Worm (Caenorhabditis elegans) whole organism, L4 larva: ENCODE data around the gene nsy-1.

Experiments
- F10B5.3 ChIP-seq: sonication (generic microtip); optimal IDR thresholded peaks from 2 replicates; lab custom pipeline; 2016; ENCODE audit warnings: mild to moderate bottlenecking, missing genetic modification characterization, missing compliant biosample characterization
- F37D6.2 ChIP-seq: sonication (generic microtip); optimal IDR thresholded peaks from 2 replicates; lab custom pipeline; 2016; ENCODE audit warnings: mild to moderate bottlenecking, missing genetic modification characterization, missing compliant biosample characterization
- F44E2.7 ChIP-seq: fragments of 200-800 bp; sonication (Bioruptor generic); IDR thresholded peaks from 2 replicates; pipeline ENCODE4 v2.1.2; 2022; ENCODE audit warnings: missing genetic modification characterization, missing compliant biosample characterization
- F49E8.2 ChIP-seq: sonication (generic microtip); optimal IDR thresholded peaks from 2 replicates; lab custom pipeline; 2016; ENCODE audit warnings: missing compliant biosample characterization, mild to moderate bottlenecking, missing genetic modification characterization, borderline replicate concordance
- R02D3.7 ChIP-seq: fragments of 150-350 bp; sonication (generic microtip); optimal IDR thresholded peaks from 3 replicates; lab custom pipeline; 2014; ENCODE audit warnings: missing biosample characterization, missing genetic modification characterization
- Y105C5A.15 ChIP-seq: fragments of 200-800 bp; sonication (Bioruptor generic); IDR thresholded peaks from 2 replicates; pipeline ENCODE4 v1.3.6; 2022; ENCODE audit warnings: missing genetic modification characterization, missing compliant biosample characterization
- Y48G9A.11 ChIP-seq: fragments of 200-800 bp; sonication (Bioruptor generic); IDR thresholded peaks from 2 replicates; pipeline ENCODE4 v1.3.6; 2022; ENCODE audit warnings: missing genetic modification reagents, missing genetic modification characterization, missing compliant biosample characterization
- ZK337.2 ChIP-seq: fragments of 200-800 bp; sonication (Bioruptor generic); IDR thresholded peaks from 2 replicates; pipeline ENCODE4 v1.3.6; 2022; ENCODE audit warnings: missing genetic modification reagents, missing genetic modification characterization, missing compliant biosample characterization
- arid-1 ChIP-seq: fragments of 200-800 bp; sonication (Bioruptor generic); conservative IDR thresholded peaks from 2 replicates; pipeline ENCODE4 v1.3.6; 2022; ENCODE audit warnings: missing genetic modification reagents, missing genetic modification characterization, missing compliant biosample characterization
- attf-4 ChIP-seq: sonication (generic microtip); optimal IDR thresholded peaks from 3 replicates; lab custom pipeline; 2017; ENCODE audit warnings: missing biosample characterization, missing genetic modification characterization
- ces-1 ChIP-seq: fragments of 150-350 bp; sonication (generic microtip); optimal IDR thresholded peaks from 4 replicates; lab custom pipeline; 2014; ENCODE audit warnings: missing biosample characterization, missing genetic modification reagents, missing genetic modification characterization
- daf-16 ChIP-seq, 3 experiments: sonication (generic microtip); optimal IDR thresholded peaks; 2 replicates each; lab custom pipeline; 2016 to 2017; ENCODE audit warnings: missing genetic modification characterization in 3 of 3, missing genetic modification reagents in 3 of 3, mild to moderate bottlenecking in 2 of 3, missing compliant biosample characterization in 2 of 3, missing biosample characterization in 1 of 3, moderate library complexity in 1 of 3
- daf-8 ChIP-seq: fragments of 200-800 bp; sonication (Bioruptor generic); IDR thresholded peaks from 2 replicates; pipeline ENCODE4 v1.3.6; 2022; ENCODE audit warnings: missing genetic modification characterization, missing compliant biosample characterization
- dmd-8 ChIP-seq: fragments of 200-800 bp; sonication (Bioruptor generic); IDR thresholded peaks from 2 replicates; pipeline ENCODE4 v1.3.6; 2022; ENCODE audit warnings: missing genetic modification characterization, missing compliant biosample characterization
- egl-27 ChIP-seq: sonication (generic microtip); optimal IDR thresholded peaks from 3 replicates; lab custom pipeline; 2017; ENCODE audit warnings: missing biosample characterization, missing genetic modification reagents, missing genetic modification characterization
- fkh-10 ChIP-seq: fragments of 150-350 bp; optimal IDR thresholded peaks from 2 replicates; lab custom pipeline; 2014; ENCODE audit warnings: missing biosample characterization, missing genetic modification reagents, missing genetic modification characterization
- fos-1 ChIP-seq: fragments of 150-350 bp; optimal IDR thresholded peaks from 2 replicates; lab custom pipeline; 2014; ENCODE audit warnings: missing biosample characterization, missing genetic modification characterization
- hif-1 ChIP-seq, 2 experiments: sonication (generic microtip); optimal IDR thresholded peaks; 2 replicates each; lab custom pipeline; 2016 to 2017; ENCODE audit warnings: missing compliant biosample characterization in 2 of 2, missing genetic modification characterization in 2 of 2, missing genetic modification reagents in 2 of 2, missing genotype in 2 of 2, mild to moderate bottlenecking in 1 of 2
- hlh-30 ChIP-seq: sonication (generic microtip); optimal IDR thresholded peaks from 2 replicates; lab custom pipeline; 2017; ENCODE audit warnings: antibody characterized with exemption, mild to moderate bottlenecking, missing genetic modification characterization, missing compliant biosample characterization; ENCODE audit not compliant: insufficient read depth
- lin-13 ChIP-seq: fragments of 150-350 bp; optimal IDR thresholded peaks from 2 replicates; lab custom pipeline; 2014; ENCODE audit warnings: missing biosample characterization, missing genetic modification reagents, missing genetic modification characterization
- madf-5 ChIP-seq, 2 experiments: fragments of 200-800 bp; sonication (Bioruptor generic); IDR thresholded peaks; 2 replicates each; pipeline ENCODE4 v1.3.6; 2022; ENCODE audit warnings: missing compliant biosample characterization in 2 of 2, missing genetic modification characterization in 2 of 2
- madf-9 ChIP-seq: fragments of 200-800 bp; sonication (Bioruptor generic); conservative IDR thresholded peaks from 2 replicates; pipeline ENCODE4 v1.3.6; 2022; ENCODE audit warnings: missing genetic modification reagents, missing genetic modification characterization, missing compliant biosample characterization
- mxl-3 ChIP-seq: fragments of 200-800 bp; sonication (Bioruptor generic); optimal IDR thresholded peaks from 2 replicates; lab custom pipeline; 2018; ENCODE audit warnings: mild to moderate bottlenecking, missing genetic modification characterization, missing compliant biosample characterization
- nhr-102 ChIP-seq: sonication (generic microtip); optimal IDR thresholded peaks from 2 replicates; lab custom pipeline; 2016; ENCODE audit warnings: mild to moderate bottlenecking, missing genetic modification characterization, moderate library complexity, missing compliant biosample characterization
- nhr-11 ChIP-seq: fragments of 150-350 bp; optimal IDR thresholded peaks from 2 replicates; lab custom pipeline; 2014; ENCODE audit warnings: missing biosample characterization, missing genetic modification characterization
- nhr-111 ChIP-seq: fragments of 200-800 bp; sonication (Bioruptor generic); optimal IDR thresholded peaks from 2 replicates; lab custom pipeline; 2018; ENCODE audit warnings: mild to moderate bottlenecking, missing genetic modification characterization, missing compliant biosample characterization
- nhr-25 ChIP-seq: sonication (generic microtip); optimal IDR thresholded peaks from 2 replicates; lab custom pipeline; 2017; ENCODE audit warnings: missing genetic modification characterization, mild to moderate bottlenecking, missing compliant biosample characterization, antibody characterized with exemption, moderate library complexity, borderline replicate concordance; ENCODE audit not compliant: insufficient read depth
- nhr-41 ChIP-seq: fragments of 200-800 bp; sonication (Bioruptor generic); IDR thresholded peaks from 2 replicates; pipeline ENCODE4 v1.3.6; 2022; ENCODE audit warnings: missing genetic modification reagents, missing genetic modification characterization, missing compliant biosample characterization
- nhr-48 ChIP-seq: sonication (generic microtip); optimal IDR thresholded peaks from 2 replicates; lab custom pipeline; 2016; ENCODE audit warnings: mild to moderate bottlenecking, missing genetic modification characterization, missing compliant biosample characterization
- nhr-6 ChIP-seq: fragments of 150-350 bp; optimal IDR thresholded peaks from 2 replicates; lab custom pipeline; 2014; ENCODE audit warnings: missing biosample characterization, missing genetic modification characterization
- nhr-77 ChIP-seq: fragments of 150-350 bp; optimal IDR thresholded peaks from 2 replicates; lab custom pipeline; 2014; ENCODE audit warnings: missing biosample characterization, missing genetic modification characterization
- pha-4 ChIP-seq, 2 experiments: fragments of 150-350 bp in 1 of 2; fragments of 200-800 bp in 1 of 2; sonication (Bioruptor generic) in 1 of 2; IDR thresholded peaks in 1 of 2; optimal IDR thresholded peaks in 1 of 2; 2 replicates each; pipeline versions ENCODE4 v1.3.6 to Lab custom; 2014 to 2022; ENCODE audit warnings: missing genetic modification characterization in 2 of 2, missing genetic modification reagents in 2 of 2, missing biosample characterization in 1 of 2, missing compliant biosample characterization in 1 of 2
- sdz-12 ChIP-seq: fragments of 200-800 bp; sonication (Bioruptor generic); optimal IDR thresholded peaks from 2 replicates; lab custom pipeline; 2018; ENCODE audit warnings: mild to moderate bottlenecking, missing genetic modification characterization, missing compliant biosample characterization
- skn-1 ChIP-seq: fragments of 150-350 bp; optimal IDR thresholded peaks from 2 replicates; lab custom pipeline; 2014; ENCODE audit warnings: missing biosample characterization, missing genetic modification characterization
- snpc-4 ChIP-seq: fragments of 150-350 bp; optimal IDR thresholded peaks from 2 replicates; lab custom pipeline; 2014; ENCODE audit warnings: missing biosample characterization, missing genetic modification characterization
- spr-3 ChIP-seq: fragments of 200-800 bp; sonication (Bioruptor generic); optimal IDR thresholded peaks from 2 replicates; lab custom pipeline; 2018; ENCODE audit warnings: mild to moderate bottlenecking, missing genetic modification characterization, missing compliant biosample characterization
- tag-97 ChIP-seq: fragments of 200-800 bp; sonication (Bioruptor generic); IDR thresholded peaks from 2 replicates; pipeline ENCODE4 v1.3.6; 2022; ENCODE audit warnings: missing genetic modification characterization, missing compliant biosample characterization
- unc-130 ChIP-seq: sonication (generic microtip); optimal IDR thresholded peaks from 2 replicates; lab custom pipeline; 2016; ENCODE audit warnings: missing genetic modification reagents, missing genetic modification characterization, missing compliant biosample characterization
- zag-1 ChIP-seq: fragments of 150-350 bp; optimal IDR thresholded peaks from 2 replicates; lab custom pipeline; 2014; ENCODE audit warnings: missing biosample characterization, missing genetic modification characterization
- zip-11 ChIP-seq: fragments of 200-800 bp; sonication (Bioruptor generic); IDR thresholded peaks from 2 replicates; pipeline ENCODE4 v1.3.6; 2022; ENCODE audit warnings: missing genetic modification characterization, missing compliant biosample characterization
- zip-2 ChIP-seq: fragments of 150-350 bp; optimal IDR thresholded peaks from 2 replicates; lab custom pipeline; 2014; ENCODE audit warnings: missing biosample characterization, missing genetic modification characterization
- ztf-11 ChIP-seq: fragments of 150-350 bp; optimal IDR thresholded peaks from 2 replicates; lab custom pipeline; 2014; ENCODE audit warnings: missing biosample characterization, missing genetic modification characterization
- ztf-7 ChIP-seq: fragments of 150-350 bp; optimal IDR thresholded peaks from 2 replicates; lab custom pipeline; 2014; ENCODE audit warnings: missing biosample characterization, missing genetic modification characterization

Gene nsy-1

ce11 chrII:4999122-4999521 lies 23.4 kb upstream of the nsy-1 start, which contains the start of gene citk-2 (continued):
- no peak for TF ChIP-seq zip-11
- no peak for TF ChIP-seq F10B5.3
- TF ChIP-seq F44E2.7 (GFP tag; lab: Robert Waterston, UW) = no peak
- TF ChIP-seq madf-9 (GFP tag; lab: Robert Waterston, UW) = peak; percentile 68
- no peak for TF ChIP-seq nhr-48
- no peak for TF ChIP-seq F49E8.2 (tag; lab: Kevin White, UChicago)
- peak in 1 of 2 experiments; percentile 34 for TF ChIP-seq hif-1 (tag; optimal IDR thresholded peaks at IDR 0.05; lab: Kevin White, UChicago)
- TF ChIP-seq mxl-3 = no peak
- TF ChIP-seq ces-1 = no peak
- no peak for TF ChIP-seq fos-1 (tag; lab: Kevin White, UChicago)
- no peak for TF ChIP-seq egl-27
- no peak for TF ChIP-seq ztf-11 (tag; lab: Kevin White, UChicago)
- no peak for TF ChIP-seq daf-8 (GFP tag; lab: Robert Waterston, UW)
- peak; percentile 26 for TF ChIP-seq nhr-25
- TF ChIP-seq daf-16 (GFP tag; optimal IDR thresholded peaks at IDR 0.05; lab: Kevin White, UChicago) = no peak
- no peak for TF ChIP-seq daf-16 (tag; optimal IDR thresholded peaks at IDR 0.05; lab: Kevin White, UChicago)
- no peak for TF ChIP-seq nhr-111 (GFP tag; lab: Kevin White, UChicago)
- peak; percentile 47 for TF ChIP-seq spr-3 (GFP tag; lab: Kevin White, UChicago)
- TF ChIP-seq nhr-102 (tag; lab: Kevin White, UChicago) = no peak
- TF ChIP-seq attf-4 = no peak
- TF ChIP-seq skn-1 (tag; lab: Kevin White, UChicago) = no peak
- TF ChIP-seq zip-2 (tag; lab: Kevin White, UChicago) = peak; percentile 42
- no peak for TF ChIP-seq nhr-41 (GFP tag; lab: Robert Waterston, UW)
- TF ChIP-seq nhr-11 (tag; lab: Kevin White, UChicago) = peak; percentile 74
- peak; percentile 29 for TF ChIP-seq F37D6.2 (tag; lab: Kevin White, UChicago)
- no peak for TF ChIP-seq R02D3.7 (tag; lab: Kevin White, UChicago)
- no peak for TF ChIP-seq unc-130
- peak; percentile 54 for TF ChIP-seq nhr-6 (tag; lab: Kevin White, UChicago)
- TF ChIP-seq tag-97 = no peak
- TF ChIP-seq Y48G9A.11 (GFP tag; lab: Robert Waterston, UW) = no peak
- TF ChIP-seq nhr-77 = no peak
- TF ChIP-seq hlh-30 (tag; lab: Kevin White, UChicago) = no peak
- no peak for TF ChIP-seq Y105C5A.15 (GFP tag; lab: Robert Waterston, UW)
- TF ChIP-seq snpc-4 (tag; lab: Kevin White, UChicago) = no peak
- TF ChIP-seq ztf-7 (tag; lab: Kevin White, UChicago) = no peak
- TF ChIP-seq arid-1 (GFP tag; lab: Robert Waterston, UW) = no peak
- no peak for TF ChIP-seq zag-1 (tag; lab: Kevin White, UChicago)

ce11 chrII:5001866-5002265 lies 20.7 kb upstream of the nsy-1 start:
- TF ChIP-seq madf-5 (GFP tag; IDR thresholded peaks at IDR 0.05; lab: Robert Waterston, UW) (no peak), sdz-12 (no peak), fkh-10 (GFP tag; lab: Kevin White, UChicago) (no peak), dmd-8 (GFP tag; lab: Robert Waterston, UW) (no peak), nhr-102 (tag; lab: Kevin White, UChicago) (no peak), ztf-11 (tag; lab: Kevin White, UChicago) (no peak), pha-4 (GFP tag; IDR thresholded peaks at IDR 0.05; lab: Robert Waterston, UW) (no peak), pha-4 (tag; optimal IDR thresholded peaks at IDR 0.05; lab: Kevin White, UChicago) (no peak), ZK337.2 (no peak), zip-2 (tag; lab: Kevin White, UChicago) (no peak), lin-13 (GFP tag; lab: Kevin White, UChicago) (no peak)
